Worm (Caenorhabditis elegans) whole organism, L1 larva: ENCODE data around the gene F35H12.6.

Experiments used
- dpl-1 ChIP-seq, 3 experiments: fragments of 150-350 bp in 2 of 3; sonication (generic microtip) in 1 of 3; optimal IDR thresholded peaks; 2 replicates each; lab custom pipeline; 2014 to 2017; ENCODE audit warnings: missing biosample characterization in 3 of 3, missing genetic modification characterization in 3 of 3, missing genetic modification reagents in 3 of 3
- lin-39 ChIP-seq: fragments of 150-350 bp; optimal IDR thresholded peaks from 2 replicates; lab custom pipeline; 2014; ENCODE audit warnings: missing biosample characterization, missing genetic modification reagents, missing genetic modification characterization
- nhr-77 ChIP-seq: fragments of 150-350 bp; optimal IDR thresholded peaks from 2 replicates; lab custom pipeline; 2014; ENCODE audit warnings: missing biosample characterization, missing genetic modification characterization
- pqm-1 ChIP-seq: sonication (generic microtip); optimal IDR thresholded peaks from 3 replicates; lab custom pipeline; 2017; ENCODE audit warnings: missing biosample characterization, missing genetic modification characterization

- TF ChIP-seq dpl-1 (GFP tag; optimal IDR thresholded peaks at IDR 0.05; lab: Kevin White, UChicago), result no peak
- TF ChIP-seq pqm-1 (tag; lab: Kevin White, UChicago), result no peak
- no peak for TF ChIP-seq nhr-77 (tag; lab: Kevin White, UChicago)
- no peak for TF ChIP-seq lin-39 (tag; lab: Kevin White, UChicago)
Measured at ce11 chrX:888294-888693, 24.8 kb upstream of the F35H12.6 start, which contains the start of gene mam-1.
